Fruit fly (Drosophila melanogaster) whole organism, prepupa: Measurements from ENCODE around the gene CG6508.
A peak's percentile ranks its signal among the peaks of the same experiment; 100 is the strongest.

Experiments used
- Blimp-1 ChIP-seq: fragments of 200-800 bp; sonication (Bioruptor generic); optimal IDR thresholded peaks from 3 replicates; lab custom pipeline; 2017; ENCODE audit warnings: missing biosample characterization, missing genetic modification characterization, mild to moderate bottlenecking, moderate library complexity, missing genetic modification reagents
- CG10631 ChIP-seq: fragments of 200-800 bp; sonication (Bioruptor generic); optimal IDR thresholded peaks from 2 replicates; lab custom pipeline; 2016; ENCODE audit warnings: missing biosample characterization, missing genetic modification characterization
- CG11294 ChIP-seq: fragments of 200-800 bp; sonication (Bioruptor generic); IDR thresholded peaks from 2 replicates; pipeline ENCODE4 v1.3.6; 2022; ENCODE audit warnings: missing biosample characterization, missing genetic modification characterization
- CG11762 ChIP-seq: fragments of 200-800 bp; sonication (Bioruptor generic); optimal IDR thresholded peaks from 3 replicates; lab custom pipeline; 2016; ENCODE audit warnings: missing biosample characterization, missing genetic modification characterization; ENCODE audit not compliant: insufficient read depth
- CG15336 ChIP-seq: fragments of 200-800 bp; sonication (Bioruptor generic); IDR thresholded peaks from 2 replicates; pipeline ENCODE4 v1.3.6; 2022; ENCODE audit warnings: missing biosample characterization, missing genetic modification characterization
- CG1621 ChIP-seq: fragments of 200-800 bp; sonication (Bioruptor generic); optimal IDR thresholded peaks from 3 replicates; lab custom pipeline; 2018; ENCODE audit warnings: missing biosample characterization, mild to moderate bottlenecking, missing genetic modification characterization
- CG3032 ChIP-seq: fragments of 200-800 bp; optimal IDR thresholded peaks from 2 replicates; lab custom pipeline; 2019; ENCODE audit warnings: missing biosample characterization, mild to moderate bottlenecking, missing genetic modification characterization, moderate library complexity
- CG31627 ChIP-seq: fragments of 200-800 bp; sonication (Bioruptor generic); optimal IDR thresholded peaks from 3 replicates; lab custom pipeline; 2016; ENCODE audit warnings: missing biosample characterization, missing genetic modification characterization
- CG32006 ChIP-seq: fragments of 200-800 bp; sonication (Bioruptor generic); optimal IDR thresholded peaks from 3 replicates; lab custom pipeline; 2017; ENCODE audit warnings: missing biosample characterization, mild to moderate bottlenecking, missing genetic modification characterization
- CG34406 ChIP-seq: fragments of 200-800 bp; sonication (Bioruptor generic); optimal IDR thresholded peaks from 3 replicates; lab custom pipeline; 2016; ENCODE audit warnings: missing biosample characterization, missing genetic modification characterization
- CG3919 ChIP-seq: fragments of 200-800 bp; sonication (Bioruptor generic); optimal IDR thresholded peaks from 3 replicates; lab custom pipeline; 2016; ENCODE audit warnings: missing biosample characterization, missing genetic modification characterization
- CG6163 ChIP-seq: fragments of 200-800 bp; sonication (Bioruptor generic); IDR thresholded peaks from 3 replicates; pipeline ENCODE4 v1.3.6; 2022; ENCODE audit warnings: missing biosample characterization, missing genetic modification characterization
- CG6276 ChIP-seq: fragments of 200-800 bp; sonication (Bioruptor generic); optimal IDR thresholded peaks from 2 replicates; lab custom pipeline; 2017; ENCODE audit warnings: missing biosample characterization, mild to moderate bottlenecking, missing genetic modification characterization
- CG6792 ChIP-seq: fragments of 200-800 bp; sonication (Bioruptor generic); optimal IDR thresholded peaks from 3 replicates; lab custom pipeline; 2016; ENCODE audit warnings: missing biosample characterization, missing genetic modification characterization
- CG7368 ChIP-seq: fragments of 200-800 bp; sonication (Bioruptor generic); optimal IDR thresholded peaks from 3 replicates; lab custom pipeline; 2016; ENCODE audit warnings: missing biosample characterization, missing genetic modification characterization
- CG8119 ChIP-seq: fragments of 200-800 bp; sonication (Bioruptor generic); IDR thresholded peaks from 3 replicates; pipeline ENCODE4 v1.3.6; 2022; ENCODE audit warnings: missing biosample characterization, missing genetic modification characterization
- CG8319 ChIP-seq: fragments of 200-800 bp; sonication (Bioruptor generic); optimal IDR thresholded peaks from 3 replicates; lab custom pipeline; 2016; ENCODE audit warnings: missing biosample characterization, missing genetic modification characterization
- Eip75B ChIP-seq: fragments of 200-800 bp; sonication (Bioruptor generic); optimal IDR thresholded peaks from 3 replicates; lab custom pipeline; 2016; ENCODE audit warnings: missing biosample characterization, missing genetic modification characterization
- Eip78C ChIP-seq: fragments of 200-800 bp; sonication (Bioruptor generic); peaks from one replicate; lab custom pipeline; 2016; ENCODE audit warnings: missing biosample characterization, missing genetic modification characterization
- Eip93F ChIP-seq: fragments of 200-800 bp; sonication (Bioruptor generic); optimal IDR thresholded peaks from 2 replicates; lab custom pipeline; 2016; ENCODE audit warnings: missing biosample characterization, mild to moderate bottlenecking, missing genetic modification characterization
- Ets96B ChIP-seq: fragments of 200-800 bp; optimal IDR thresholded peaks from 2 replicates; lab custom pipeline; 2019; ENCODE audit warnings: missing biosample characterization, mild to moderate bottlenecking, missing genetic modification characterization, moderate library complexity
- Gug ChIP-seq: fragments of 200-800 bp; sonication (Bioruptor generic); IDR thresholded peaks from 2 replicates; pipeline ENCODE4 v1.3.6; 2022; ENCODE audit warnings: missing biosample characterization, missing genetic modification characterization
- Hr38 ChIP-seq: sonication (Bioruptor generic); optimal IDR thresholded peaks from 2 replicates; lab custom pipeline; 2016; ENCODE audit warnings: missing biosample characterization, missing genetic modification characterization
- Hr39 ChIP-seq: fragments of 200-800 bp; sonication (Bioruptor generic); optimal IDR thresholded peaks from 2 replicates; lab custom pipeline; 2016; ENCODE audit warnings: missing biosample characterization, missing genetic modification characterization
- Hr4 ChIP-seq: fragments of 200-800 bp; sonication (Bioruptor generic); optimal IDR thresholded peaks from 3 replicates; lab custom pipeline; 2016; ENCODE audit warnings: missing biosample characterization, missing genetic modification characterization
- Met ChIP-seq: fragments of 200-800 bp; sonication (Bioruptor generic); optimal IDR thresholded peaks from 3 replicates; lab custom pipeline; 2016; ENCODE audit warnings: missing biosample characterization, missing genetic modification characterization
- Smox ChIP-seq: fragments of 200-800 bp; sonication (Bioruptor generic); optimal IDR thresholded peaks from 3 replicates; lab custom pipeline; 2016; ENCODE audit warnings: missing biosample characterization, missing genetic modification characterization
- Sox14 ChIP-seq: fragments of 200-800 bp; sonication (Bioruptor generic); optimal IDR thresholded peaks from 3 replicates; lab custom pipeline; 2016; ENCODE audit warnings: missing biosample characterization, missing genetic modification characterization
- achi ChIP-seq: fragments of 200-800 bp; sonication (Bioruptor generic); optimal IDR thresholded peaks from 3 replicates; lab custom pipeline; 2016; ENCODE audit warnings: missing biosample characterization, missing genetic modification characterization
- acj6 ChIP-seq: fragments of 200-800 bp; sonication (Bioruptor generic); optimal IDR thresholded peaks from 3 replicates; lab custom pipeline; 2016; ENCODE audit warnings: missing biosample characterization, missing genetic modification characterization
- cyc ChIP-seq: fragments of 200-800 bp; sonication (Bioruptor generic); optimal IDR thresholded peaks from 3 replicates; lab custom pipeline; 2016; ENCODE audit warnings: missing biosample characterization, missing genetic modification characterization
- dac ChIP-seq: fragments of 200-800 bp; sonication (Bioruptor generic); optimal IDR thresholded peaks from 2 replicates; lab custom pipeline; 2017; ENCODE audit warnings: missing biosample characterization, mild to moderate bottlenecking, missing genetic modification characterization
- dsx ChIP-seq: fragments of 200-800 bp; optimal IDR thresholded peaks from 3 replicates; lab custom pipeline; 2019; ENCODE audit warnings: missing biosample characterization, mild to moderate bottlenecking, missing genetic modification characterization, moderate library complexity; ENCODE audit not compliant: poor library complexity, severe bottlenecking
- esn ChIP-seq: fragments of 200-800 bp; sonication (Bioruptor generic); optimal IDR thresholded peaks from 2 replicates; lab custom pipeline; 2016; ENCODE audit warnings: missing biosample characterization, mild to moderate bottlenecking, missing genetic modification characterization, moderate library complexity
- fd59A ChIP-seq: fragments of 200-800 bp; sonication (Bioruptor generic); optimal IDR thresholded peaks from 2 replicates; lab custom pipeline; 2017; ENCODE audit warnings: missing biosample characterization, mild to moderate bottlenecking, missing genetic modification characterization, missing genetic modification reagents
- fd85E ChIP-seq: fragments of 200-800 bp; sonication (Bioruptor generic); optimal IDR thresholded peaks from 3 replicates; lab custom pipeline; 2016; ENCODE audit warnings: missing biosample characterization, missing genetic modification characterization
- lz ChIP-seq: fragments of 200-800 bp; sonication (Bioruptor generic); optimal IDR thresholded peaks from 3 replicates; lab custom pipeline; 2016; ENCODE audit warnings: missing biosample characterization, missing genetic modification characterization
- net ChIP-seq: fragments of 200-800 bp; sonication (Bioruptor generic); optimal IDR thresholded peaks from 3 replicates; lab custom pipeline; 2016; ENCODE audit warnings: missing biosample characterization, missing genetic modification characterization
- pdm3 ChIP-seq: fragments of 200-800 bp; sonication (Bioruptor generic); optimal IDR thresholded peaks from 3 replicates; lab custom pipeline; 2016; ENCODE audit warnings: missing biosample characterization, missing genetic modification characterization
- salr ChIP-seq, 2 experiments: fragments of 200-800 bp; sonication (Bioruptor generic); optimal IDR thresholded peaks; 3 replicates each; lab custom pipeline; 2016 to 2018; ENCODE audit warnings: missing biosample characterization in 2 of 2, missing genetic modification characterization in 2 of 2, mild to moderate bottlenecking in 1 of 2
- spab ChIP-seq: fragments of 200-800 bp; sonication (Bioruptor generic); optimal IDR thresholded peaks from 2 replicates; lab custom pipeline; 2017; ENCODE audit warnings: missing biosample characterization, mild to moderate bottlenecking, missing genetic modification characterization, missing genetic modification reagents
- ss ChIP-seq, 2 experiments: fragments of 200-800 bp; sonication (Bioruptor generic); optimal IDR thresholded peaks; 2 replicates in 1 of 2; 3 replicates in 1 of 2; lab custom pipeline; 2017 to 2018; ENCODE audit warnings: mild to moderate bottlenecking in 2 of 2, missing biosample characterization in 2 of 2, missing genetic modification characterization in 2 of 2, moderate library complexity in 1 of 2
- svp ChIP-seq: fragments of 200-800 bp; sonication (Bioruptor generic); peaks from one replicate; lab custom pipeline; 2016; ENCODE audit warnings: missing biosample characterization, missing genetic modification characterization
- vri ChIP-seq: fragments of 200-800 bp; sonication (Bioruptor generic); optimal IDR thresholded peaks from 3 replicates; lab custom pipeline; 2016; ENCODE audit warnings: missing biosample characterization, mild to moderate bottlenecking, missing genetic modification characterization

Gene CG6508

dm6 chr2L:10791343-10791742 lies 27.6 kb upstream of the CG6508 start (continued):
- TF ChIP-seq Blimp-1 (GFP tag; lab: Kevin White, UChicago) (peak; percentile 50), CG3032 (tag; lab: Kevin White, UChicago) (peak; percentile 46), vri (GFP tag; lab: Kevin White, UChicago) (peak; percentile 43), CG8119 (GFP tag; lab: Robert Waterston, UW) (peak; percentile 72), dsx (GFP tag; lab: Kevin White, UChicago) (peak; percentile 21), dac (GFP tag; lab: Kevin White, UChicago) (no peak), Smox (GFP tag; lab: Kevin White, UChicago) (peak; percentile 80), achi (GFP tag; lab: Kevin White, UChicago) (peak; percentile 56), Met (GFP tag; lab: Kevin White, UChicago) (peak; percentile 78), CG7368 (GFP tag; lab: Kevin White, UChicago) (peak; percentile 49), CG11294 (GFP tag; lab: Robert Waterston, UW) (0 out of 2 replicates have a peak, but pooled peaks have one; percentile 22), CG34406 (GFP tag; lab: Kevin White, UChicago) (peak; percentile 56)

dm6 chr2L:10792072-10792471 lies 26.8 kb upstream of the CG6508 start:
- TF ChIP-seq CG11762 (no peak), CG3032 (tag; lab: Kevin White, UChicago) (peak; percentile 12), Smox (GFP tag; lab: Kevin White, UChicago) (peak; percentile 7), Eip78C (GFP tag; lab: Kevin White, UChicago) (peak; percentile 68), esn (GFP tag; lab: Kevin White, UChicago) (peak; percentile 6), CG10631 (GFP tag; lab: Kevin White, UChicago) (peak; percentile 28), Eip75B (no peak), lz (GFP tag; lab: Kevin White, UChicago) (no peak), Hr4 (GFP tag; lab: Kevin White, UChicago) (no peak), Sox14 (peak; percentile 18), svp (peak; percentile 44), CG15336 (GFP tag; lab: Robert Waterston, UW) (no peak), CG6792 (GFP tag; lab: Kevin White, UChicago) (no peak), Met (GFP tag; lab: Kevin White, UChicago) (peak; percentile 33), CG6276 (GFP tag; lab: Kevin White, UChicago) (no peak), CG3919 (GFP tag; lab: Kevin White, UChicago) (peak; percentile 3)

- TF ChIP-seq salr (GFP tag; optimal IDR thresholded peaks at IDR 0.05; lab: Kevin White, UChicago) = no peak
- peak; percentile 19 for TF ChIP-seq CG3919 (GFP tag; lab: Kevin White, UChicago)
- TF ChIP-seq vri (GFP tag; lab: Kevin White, UChicago) = peak; percentile 11
- TF ChIP-seq Blimp-1 (GFP tag; lab: Kevin White, UChicago) = peak; percentile 44
- TF ChIP-seq CG15336 (GFP tag; lab: Robert Waterston, UW) = no peak
- TF ChIP-seq CG6276 (GFP tag; lab: Kevin White, UChicago) = no peak
- TF ChIP-seq fd59A = no peak
- TF ChIP-seq lz (GFP tag; lab: Kevin White, UChicago) = peak; percentile 5
- no peak for TF ChIP-seq CG31627 (GFP tag; lab: Kevin White, UChicago)
- no peak for TF ChIP-seq CG1621 (tag; lab: Kevin White, UChicago)
- TF ChIP-seq CG11294 (GFP tag; lab: Robert Waterston, UW) = no peak
- no peak for TF ChIP-seq dsx (GFP tag; lab: Kevin White, UChicago)
- no peak for TF ChIP-seq pdm3 (GFP tag; lab: Kevin White, UChicago)
- TF ChIP-seq dac (GFP tag; lab: Kevin White, UChicago) = no peak
- TF ChIP-seq CG8119 (GFP tag; lab: Robert Waterston, UW) = no peak
- TF ChIP-seq CG32006 (GFP tag; lab: Kevin White, UChicago) = no peak
- TF ChIP-seq Hr39 (GFP tag; lab: Kevin White, UChicago) = no peak
- TF ChIP-seq fd85E (GFP tag; lab: Kevin White, UChicago) = no peak
- TF ChIP-seq esn (GFP tag; lab: Kevin White, UChicago) = no peak
- peak; percentile 25 for TF ChIP-seq CG34406 (GFP tag; lab: Kevin White, UChicago)
- no peak for TF ChIP-seq CG8319 (GFP tag; lab: Kevin White, UChicago)
- TF ChIP-seq net (GFP tag; lab: Kevin White, UChicago) = no peak
- peak; percentile 20 to 70 for TF ChIP-seq ss (GFP tag; optimal IDR thresholded peaks at IDR 0.05; lab: Kevin White, UChicago)
- no peak for TF ChIP-seq CG10631 (GFP tag; lab: Kevin White, UChicago)
- no peak for TF ChIP-seq acj6 (GFP tag; lab: Kevin White, UChicago)
- no peak for TF ChIP-seq cyc
- no peak for TF ChIP-seq Hr38 (GFP tag; lab: Kevin White, UChicago)
- no peak for TF ChIP-seq Gug (GFP tag; lab: Robert Waterston, UW)
- peak; percentile 57; the same call in 2 of the 3 replicates for TF ChIP-seq CG6163 (GFP tag; lab: Robert Waterston, UW)
- no peak for TF ChIP-seq CG3032 (tag; lab: Kevin White, UChicago)
- TF ChIP-seq Eip93F = no peak
- no peak for TF ChIP-seq Eip75B
- peak; percentile 23 for TF ChIP-seq spab (GFP tag; lab: Kevin White, UChicago)
- no peak for TF ChIP-seq CG11762
- TF ChIP-seq Sox14 = no peak
- TF ChIP-seq Ets96B = no peak
- no peak for TF ChIP-seq CG7368 (GFP tag; lab: Kevin White, UChicago)
- TF ChIP-seq CG6792 (GFP tag; lab: Kevin White, UChicago) = no peak
Observed at dm6 chr2L:10794032-10794431, 24.9 kb upstream of the CG6508 start.
